Worm (Caenorhabditis elegans) whole organism, late embryonic: ENCODE results near the gene fbxb-104.

Source experiments
- F13H6.1 ChIP-seq: sonication (generic microtip); optimal IDR thresholded peaks from 2 replicates; lab custom pipeline; 2016; ENCODE audit warnings: missing genetic modification characterization, missing compliant biosample characterization
- ceh-24 ChIP-seq: sonication (generic microtip); optimal IDR thresholded peaks from 2 replicates; lab custom pipeline; 2016; ENCODE audit warnings: mild to moderate bottlenecking, missing genetic modification characterization, missing compliant biosample characterization
- dmd-4 ChIP-seq: sonication (generic microtip); optimal IDR thresholded peaks from 2 replicates; lab custom pipeline; 2016; ENCODE audit warnings: borderline replicate concordance, missing genetic modification characterization, missing compliant biosample characterization
- nfya-1 ChIP-seq: sonication (generic microtip); optimal IDR thresholded peaks from 2 replicates; lab custom pipeline; 2017; ENCODE audit warnings: missing genetic modification characterization, mild to moderate bottlenecking, missing compliant biosample characterization, antibody characterized with exemption, moderate library complexity
- nhr-11 ChIP-seq: fragments of 150-350 bp; optimal IDR thresholded peaks from 2 replicates; lab custom pipeline; 2014; ENCODE audit warnings: missing biosample characterization, missing genetic modification characterization
- pha-4 ChIP-seq: fragments of 150-350 bp; optimal IDR thresholded peaks from 2 replicates; lab custom pipeline; 2018; ENCODE audit warnings: missing biosample characterization, missing genetic modification reagents, missing genetic modification characterization
- sox-2 ChIP-seq: fragments of 200-800 bp; sonication (Bioruptor generic); IDR thresholded peaks from 2 replicates; pipeline ENCODE4 v1.3.6; 2022; ENCODE audit warnings: missing genetic modification reagents, missing genetic modification characterization, missing compliant biosample characterization

DNA sequence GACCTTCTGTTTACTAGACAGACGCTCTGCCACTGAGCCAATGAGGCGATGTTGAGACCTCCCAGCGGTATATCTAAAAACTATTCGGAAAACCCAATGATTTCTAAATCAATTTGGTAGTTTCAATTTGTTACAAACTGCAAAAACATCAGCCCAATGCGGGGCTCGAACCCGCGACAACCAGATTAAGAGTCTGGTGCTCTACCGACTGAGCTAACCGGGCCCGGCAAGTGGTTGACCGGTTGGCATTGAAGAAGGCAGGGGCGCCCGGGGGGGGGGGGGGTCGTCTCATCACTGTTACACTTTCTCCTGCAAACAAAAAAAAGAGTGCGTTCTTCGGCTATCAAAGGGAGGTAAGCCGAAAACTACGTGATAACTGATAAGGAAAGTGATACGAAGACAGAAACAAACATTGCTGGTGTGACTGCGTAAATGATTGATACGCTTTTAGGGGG lies 37.8 kb downstream of the fbxb-104 start:
- no peak for TF ChIP-seq ceh-24 (tag; lab: Kevin White, UChicago)
- TF ChIP-seq dmd-4, result peak; percentile 31
- TF ChIP-seq F13H6.1, result no peak
- TF ChIP-seq sox-2 (GFP tag; lab: Robert Waterston, UW), result no peak
- no peak for TF ChIP-seq nfya-1
- TF ChIP-seq nhr-11 (tag; lab: Kevin White, UChicago), result no peak
- TF ChIP-seq pha-4, result no peak
